Worm (Caenorhabditis elegans) whole organism, young adult: ENCODE results near the gene fan-1.

ENCODE experiments used
- B0035.1 ChIP-seq: sonication (generic microtip); optimal IDR thresholded peaks from 2 replicates; lab custom pipeline; 2016; ENCODE audit warnings: missing genetic modification characterization, mild to moderate bottlenecking, missing compliant biosample characterization, missing genotype, missing genetic modification reagents
- B0261.1 ChIP-seq: sonication (generic microtip); optimal IDR thresholded peaks from 2 replicates; lab custom pipeline; 2016; ENCODE audit warnings: mild to moderate bottlenecking, missing genetic modification characterization, moderate library complexity, missing compliant biosample characterization
- F22D6.2 ChIP-seq: sonication (generic microtip); optimal IDR thresholded peaks from 2 replicates; lab custom pipeline; 2016; ENCODE audit warnings: mild to moderate bottlenecking, missing genetic modification characterization, missing compliant biosample characterization
- F37B4.10 ChIP-seq: fragments of 200-800 bp; sonication (Bioruptor generic); IDR thresholded peaks from 2 replicates; pipeline ENCODE4 v1.3.6; 2022; ENCODE audit warnings: missing genetic modification characterization, missing compliant biosample characterization
- F49E8.2 ChIP-seq: sonication (generic microtip); optimal IDR thresholded peaks from 3 replicates; lab custom pipeline; 2017; ENCODE audit warnings: missing genetic modification characterization, mild to moderate bottlenecking, missing compliant biosample characterization, antibody characterized with exemption, moderate library complexity; ENCODE audit not compliant: insufficient read depth
- F52B5.7 ChIP-seq: sonication (generic microtip); optimal IDR thresholded peaks from 2 replicates; lab custom pipeline; 2016; ENCODE audit warnings: mild to moderate bottlenecking, missing genetic modification characterization, missing compliant biosample characterization
- F55B11.4 ChIP-seq: sonication (generic microtip); optimal IDR thresholded peaks from 2 replicates; lab custom pipeline; 2016; ENCODE audit warnings: missing compliant biosample characterization, missing genetic modification characterization, borderline replicate concordance; ENCODE audit not compliant: insufficient read depth
- Y53G8AR.9 ChIP-seq: fragments of 200-800 bp; sonication (Bioruptor generic); conservative IDR thresholded peaks from 2 replicates; pipeline ENCODE4 v1.3.6; 2022; ENCODE audit warnings: missing genetic modification reagents, missing genetic modification characterization, missing compliant biosample characterization
- Y79H2A.3 ChIP-seq: fragments of 200-800 bp; sonication (Bioruptor generic); conservative IDR thresholded peaks from 2 replicates; pipeline ENCODE4 v1.3.6; 2022; ENCODE audit warnings: missing genetic modification reagents, missing genetic modification characterization, missing compliant biosample characterization
- Y95B8A.8 ChIP-seq: fragments of 200-800 bp; sonication (Bioruptor generic); IDR thresholded peaks from 2 replicates; pipeline ENCODE4 v1.3.6; 2022; ENCODE audit warnings: missing genetic modification reagents, missing genetic modification characterization, missing compliant biosample characterization
- ZK185.1 ChIP-seq: sonication (generic microtip); optimal IDR thresholded peaks from 2 replicates; lab custom pipeline; 2016; ENCODE audit warnings: mild to moderate bottlenecking, missing genetic modification characterization, missing compliant biosample characterization; ENCODE audit not compliant: poor library complexity, severe bottlenecking
- akir-1 ChIP-seq: fragments of 200-800 bp; sonication (Bioruptor generic); optimal IDR thresholded peaks from 2 replicates; lab custom pipeline; 2018; ENCODE audit warnings: mild to moderate bottlenecking, missing genetic modification characterization, moderate library complexity, missing compliant biosample characterization
- ama-1 ChIP-seq, 3 experiments: fragments of 150-350 bp in 1 of 3; sonication (generic microtip) in 2 of 3; optimal IDR thresholded peaks; 2 replicates each; lab custom pipeline; 2014 to 2018; ENCODE audit warnings: missing biosample characterization in 2 of 3, missing genetic modification characterization in 2 of 3, missing genetic modification reagents in 2 of 3
- atf-7 ChIP-seq: sonication (generic microtip); optimal IDR thresholded peaks from 2 replicates; lab custom pipeline; 2017; ENCODE audit warnings: mild to moderate bottlenecking, missing genetic modification characterization, missing compliant biosample characterization
- athp-1 ChIP-seq: sonication (generic microtip); optimal IDR thresholded peaks from 2 replicates; lab custom pipeline; 2017; ENCODE audit warnings: mild to moderate bottlenecking, missing genetic modification characterization, missing compliant biosample characterization
- attf-6 ChIP-seq: fragments of 200-800 bp; sonication (Bioruptor generic); IDR thresholded peaks from 2 replicates; pipeline ENCODE4 v1.3.6; 2022; ENCODE audit warnings: missing genetic modification reagents, missing genetic modification characterization, missing compliant biosample characterization
- ceh-40 ChIP-seq: fragments of 200-800 bp; sonication (Bioruptor generic); IDR thresholded peaks from 2 replicates; pipeline ENCODE4 v1.3.6; 2022; ENCODE audit warnings: missing genetic modification characterization, missing compliant biosample characterization
- ceh-91 ChIP-seq: fragments of 200-800 bp; sonication (Bioruptor generic); IDR thresholded peaks from 2 replicates; pipeline ENCODE4 v1.3.6; 2022; ENCODE audit warnings: missing genetic modification reagents, missing genetic modification characterization, missing compliant biosample characterization
- dpff-1 ChIP-seq: sonication (generic microtip); optimal IDR thresholded peaks from 2 replicates; lab custom pipeline; 2017; ENCODE audit warnings: mild to moderate bottlenecking, missing genetic modification characterization, missing compliant biosample characterization
- efl-1 ChIP-seq: fragments of 150-350 bp; optimal IDR thresholded peaks from 2 replicates; lab custom pipeline; 2014; ENCODE audit warnings: missing biosample characterization, missing genetic modification reagents, missing genetic modification characterization
- egl-44 ChIP-seq: fragments of 200-800 bp; sonication (Bioruptor generic); IDR thresholded peaks from 2 replicates; pipeline ENCODE4 v1.3.6; 2022; ENCODE audit warnings: missing genetic modification reagents, missing genetic modification characterization, missing compliant biosample characterization
- egrh-3 ChIP-seq: fragments of 200-800 bp; sonication (Bioruptor generic); IDR thresholded peaks from 2 replicates; pipeline ENCODE4 v1.3.6; 2022; ENCODE audit warnings: missing genetic modification reagents, missing genetic modification characterization, missing compliant biosample characterization
- fkh-3 ChIP-seq: sonication (generic microtip); optimal IDR thresholded peaks from 2 replicates; lab custom pipeline; 2016; ENCODE audit warnings: mild to moderate bottlenecking, missing genetic modification characterization, missing compliant biosample characterization
- hlh-12 ChIP-seq: sonication (generic microtip); optimal IDR thresholded peaks from 2 replicates; lab custom pipeline; 2016; ENCODE audit warnings: missing genetic modification characterization, missing compliant biosample characterization
- hlh-26 ChIP-seq: fragments of 200-800 bp; sonication (Bioruptor generic); conservative IDR thresholded peaks from 2 replicates; pipeline ENCODE4 v1.3.6; 2022; ENCODE audit warnings: missing genetic modification reagents, missing genetic modification characterization, missing compliant biosample characterization
- hsf-1 ChIP-seq: fragments of 200-800 bp; sonication (Bioruptor generic); IDR thresholded peaks from 2 replicates; pipeline ENCODE4 v1.3.6; 2022; ENCODE audit warnings: missing genetic modification reagents, missing genetic modification characterization, missing compliant biosample characterization
- let-526 ChIP-seq: fragments of 200-800 bp; sonication (Bioruptor generic); IDR thresholded peaks from 2 replicates; pipeline ENCODE4 v1.3.6; 2022; ENCODE audit warnings: missing genetic modification reagents, missing genetic modification characterization, missing compliant biosample characterization
- lin-54 ChIP-seq: fragments of 200-800 bp; sonication (Bioruptor generic); optimal IDR thresholded peaks from 2 replicates; lab custom pipeline; 2018; ENCODE audit warnings: mild to moderate bottlenecking, missing genetic modification characterization, missing compliant biosample characterization
- lsl-1 ChIP-seq: fragments of 200-800 bp; sonication (Bioruptor generic); optimal IDR thresholded peaks from 2 replicates; lab custom pipeline; 2018; ENCODE audit warnings: mild to moderate bottlenecking, missing genetic modification characterization, moderate library complexity, missing compliant biosample characterization
- mel-28 ChIP-seq: sonication (generic microtip); optimal IDR thresholded peaks from 2 replicates; lab custom pipeline; 2016; ENCODE audit warnings: borderline replicate concordance, mild to moderate bottlenecking, missing genetic modification characterization, missing compliant biosample characterization
- mxl-1 ChIP-seq: sonication (generic microtip); optimal IDR thresholded peaks from 2 replicates; lab custom pipeline; 2016; ENCODE audit warnings: missing genetic modification characterization, missing compliant biosample characterization
- nfya-2 ChIP-seq: fragments of 200-800 bp; sonication (Bioruptor generic); IDR thresholded peaks from 2 replicates; pipeline ENCODE4 v1.3.6; 2022; ENCODE audit warnings: missing genetic modification reagents, missing genetic modification characterization, missing compliant biosample characterization
- nhr-80 ChIP-seq: sonication (generic microtip); optimal IDR thresholded peaks from 2 replicates; lab custom pipeline; 2016; ENCODE audit warnings: missing genetic modification characterization, missing compliant biosample characterization
- pha-4 ChIP-seq: fragments of 150-350 bp; sonication (generic microtip); optimal IDR thresholded peaks from 2 replicates; lab custom pipeline; 2014; ENCODE audit warnings: missing biosample characterization, missing genetic modification reagents, missing genetic modification characterization
- rec-8 ChIP-seq, 2 experiments: sonication (generic microtip); optimal IDR thresholded peaks; 2 replicates each; lab custom pipeline; 2016; ENCODE audit warnings: mild to moderate bottlenecking in 2 of 2, missing genetic modification characterization in 2 of 2, missing genetic modification reagents in 2 of 2, missing genotype in 2 of 2, missing biosample characterization in 1 of 2, missing compliant biosample characterization in 1 of 2, moderate library complexity in 1 of 2
- repo-1 ChIP-seq: sonication (generic microtip); optimal IDR thresholded peaks from 2 replicates; lab custom pipeline; 2017; ENCODE audit warnings: mild to moderate bottlenecking, missing genetic modification characterization, missing compliant biosample characterization
- snpc-1.1 ChIP-seq: sonication (generic microtip); optimal IDR thresholded peaks from 2 replicates; lab custom pipeline; 2017; ENCODE audit warnings: missing genetic modification characterization, mild to moderate bottlenecking, missing compliant biosample characterization, antibody characterized with exemption, moderate library complexity, missing genotype, missing genetic modification reagents; ENCODE audit not compliant: insufficient read depth
- snpc-1.3 ChIP-seq: sonication (generic microtip); optimal IDR thresholded peaks from 2 replicates; lab custom pipeline; 2017; ENCODE audit warnings: missing genetic modification characterization, mild to moderate bottlenecking, missing compliant biosample characterization, antibody characterized with exemption, moderate library complexity, missing genotype, missing genetic modification reagents; ENCODE audit not compliant: insufficient read depth
- snpc-4 ChIP-seq, 5 experiments: fragments of 150-350 bp in 1 of 5; sonication (generic microtip) in 4 of 5; optimal IDR thresholded peaks; 2 replicates each; lab custom pipeline; 2014 to 2018; ENCODE audit warnings: missing genetic modification characterization in 5 of 5, missing biosample characterization in 3 of 5, antibody characterized with exemption in 2 of 5, mild to moderate bottlenecking in 2 of 5, missing compliant biosample characterization in 2 of 5, missing genotype in 2 of 5, moderate library complexity in 2 of 5, missing genetic modification reagents in 1 of 5
- somi-1 ChIP-seq: fragments of 200-800 bp; sonication (Bioruptor generic); optimal IDR thresholded peaks from 2 replicates; lab custom pipeline; 2018; ENCODE audit warnings: mild to moderate bottlenecking, missing genetic modification characterization, missing compliant biosample characterization
- tbp1 ChIP-seq: fragments of 200-800 bp; sonication (Bioruptor generic); optimal IDR thresholded peaks from 2 replicates; lab custom pipeline; 2018; ENCODE audit warnings: mild to moderate bottlenecking, missing genetic modification characterization, missing compliant biosample characterization
- zfh-2 ChIP-seq: fragments of 200-800 bp; sonication (Bioruptor generic); conservative IDR thresholded peaks from 2 replicates; pipeline ENCODE4 v1.3.6; 2022; ENCODE audit warnings: missing genetic modification reagents, missing genetic modification characterization, missing compliant biosample characterization
- zim-3 ChIP-seq: sonication (generic microtip); optimal IDR thresholded peaks from 2 replicates; lab custom pipeline; 2017; ENCODE audit warnings: mild to moderate bottlenecking, missing genetic modification characterization, moderate library complexity, missing compliant biosample characterization
- ztf-26 ChIP-seq: sonication (generic microtip); optimal IDR thresholded peaks from 2 replicates; lab custom pipeline; 2017; ENCODE audit warnings: missing genetic modification characterization, missing compliant biosample characterization

fan-1 gene

ce11 chrIV:6526522-6526921 is 22.0 kb upstream of the fan-1 start (continued):
- TF ChIP-seq egl-44 (0 out of 2 replicates have a peak, but pooled peaks have one; percentile 23), atf-7 (tag; lab: Kevin White, UChicago) (no peak), B0035.1 (tag; lab: Kevin White, UChicago) (no peak), lsl-1 (peak; percentile 8), mxl-1 (no peak), efl-1 (no peak), egrh-3 (GFP tag; lab: Robert Waterston, UW) (no peak), B0261.1 (no peak), ama-1 (optimal IDR thresholded peaks at IDR 0.05; lab: Kevin White, UChicago) (no peak), ama-1 (GFP tag; optimal IDR thresholded peaks at IDR 0.05; lab: Kevin White, UChicago) (peak in 1 of 2 experiments; percentile 35), dpff-1 (tag; lab: Kevin White, UChicago) (no peak), somi-1 (GFP tag; lab: Kevin White, UChicago) (no peak), Y53G8AR.9 (peak; percentile 87), F52B5.7 (tag; lab: Kevin White, UChicago) (peak; percentile 41), F55B11.4 (no peak), hsf-1 (GFP tag; lab: Robert Waterston, UW) (peak; percentile 68), attf-6 (GFP tag; lab: Robert Waterston, UW) (peak; percentile 81), tbp1 (peak; percentile 46), athp-1 (tag; lab: Kevin White, UChicago) (peak; percentile 76), zim-3 (peak; percentile 19), ceh-40 (GFP tag; lab: Robert Waterston, UW) (0 out of 2 replicates have a peak, but pooled peaks have one; percentile 66), repo-1 (tag; lab: Kevin White, UChicago) (peak; percentile 62), rec-8 (tag; optimal IDR thresholded peaks at IDR 0.05; lab: Kevin White, UChicago) (peak in 1 of 2 experiments; percentile 44), ztf-26 (tag; lab: Kevin White, UChicago) (no peak), F37B4.10 (GFP tag; lab: Robert Waterston, UW) (no peak)
- TF ChIP-seq, all 124 proteins: peak for 44

- TF ChIP-seq hlh-26 (GFP tag; lab: Robert Waterston, UW) (no peak), Y95B8A.8 (GFP tag; lab: Robert Waterston, UW) (no peak), ceh-40 (GFP tag; lab: Robert Waterston, UW) (no peak), F22D6.2 (tag; lab: Kevin White, UChicago) (no peak), snpc-1.3 (no peak), Y53G8AR.9 (no peak), athp-1 (tag; lab: Kevin White, UChicago) (no peak), snpc-1.1 (tag; lab: Kevin White, UChicago) (no peak), snpc-4 (GFP tag; optimal IDR thresholded peaks at IDR 0.05; lab: Kevin White, UChicago) (no peak), snpc-4 (tag; optimal IDR thresholded peaks at IDR 0.05; lab: Kevin White, UChicago) (peak in 1 of 4 experiments; percentile 5), let-526 (no peak), pha-4 (tag; lab: Kevin White, UChicago) (no peak), akir-1 (GFP tag; lab: Kevin White, UChicago) (no peak), nhr-80 (tag; lab: Kevin White, UChicago) (no peak), atf-7 (tag; lab: Kevin White, UChicago) (no peak), mel-28 (tag; lab: Kevin White, UChicago) (no peak), F52B5.7 (tag; lab: Kevin White, UChicago) (no peak), ZK185.1 (no peak), somi-1 (GFP tag; lab: Kevin White, UChicago) (no peak), Y79H2A.3 (GFP tag; lab: Robert Waterston, UW) (no peak), F49E8.2 (tag; lab: Kevin White, UChicago) (no peak), hlh-12 (tag; lab: Kevin White, UChicago) (no peak), nfya-2 (0 out of 2 replicates have a peak, but pooled peaks have one; percentile 32), zfh-2 (GFP tag; lab: Robert Waterston, UW) (no peak), fkh-3 (no peak), ceh-91 (GFP tag; lab: Robert Waterston, UW) (no peak), lin-54 (GFP tag; lab: Kevin White, UChicago) (peak; percentile 36), B0035.1 (tag; lab: Kevin White, UChicago) (no peak)
Observed at ce11 chrIV:6528202-6528601, 20.3 kb upstream of the fan-1 start.
